Worm (Caenorhabditis elegans) whole organism, young adult: Measurements from ENCODE around the gene rps-16.

ENCODE experiments used
- B0035.1 ChIP-seq: sonication (generic microtip); optimal IDR thresholded peaks from 2 replicates; lab custom pipeline; 2016; ENCODE audit warnings: missing genetic modification characterization, mild to moderate bottlenecking, missing compliant biosample characterization, missing genotype, missing genetic modification reagents
- C17E4.6 ChIP-seq: fragments of 200-800 bp; sonication (Bioruptor generic); IDR thresholded peaks from 2 replicates; pipeline ENCODE4 v1.3.6; 2022; ENCODE audit warnings: missing genetic modification reagents, missing genetic modification characterization, missing compliant biosample characterization
- F22D6.2 ChIP-seq: sonication (generic microtip); optimal IDR thresholded peaks from 2 replicates; lab custom pipeline; 2016; ENCODE audit warnings: mild to moderate bottlenecking, missing genetic modification characterization, missing compliant biosample characterization
- F33H1.4 ChIP-seq: fragments of 200-800 bp; sonication (Bioruptor generic); IDR thresholded peaks from 2 replicates; pipeline ENCODE4 v1.3.6; 2022; ENCODE audit warnings: missing genetic modification reagents, missing genetic modification characterization, missing compliant biosample characterization
- F39B2.1 ChIP-seq: fragments of 200-800 bp; sonication (Bioruptor generic); IDR thresholded peaks from 2 replicates; pipeline ENCODE4 v1.3.6; 2022; ENCODE audit warnings: missing genetic modification reagents, missing genetic modification characterization, missing compliant biosample characterization
- T07F8.4 ChIP-seq: sonication (generic microtip); optimal IDR thresholded peaks from 2 replicates; lab custom pipeline; 2016; ENCODE audit warnings: mild to moderate bottlenecking, missing genetic modification characterization, moderate library complexity, missing compliant biosample characterization
- Y67H2A.10 ChIP-seq: fragments of 200-800 bp; sonication (Bioruptor generic); conservative IDR thresholded peaks from 2 replicates; pipeline ENCODE4 v1.3.6; 2022; ENCODE audit warnings: missing genetic modification reagents, missing genetic modification characterization, missing compliant biosample characterization
- aptf-2 ChIP-seq: fragments of 200-800 bp; sonication (Bioruptor generic); conservative IDR thresholded peaks from 2 replicates; pipeline ENCODE4 v1.3.6; 2022; ENCODE audit warnings: missing genetic modification reagents, missing genetic modification characterization, missing compliant biosample characterization
- bed-1 ChIP-seq: fragments of 200-800 bp; sonication (Bioruptor generic); IDR thresholded peaks from 2 replicates; pipeline ENCODE4 v1.3.6; 2022; ENCODE audit warnings: missing genetic modification reagents, missing genetic modification characterization, missing compliant biosample characterization
- cebp-2 ChIP-seq: fragments of 200-800 bp; sonication (Bioruptor generic); IDR thresholded peaks from 2 replicates; pipeline ENCODE4 v1.3.6; 2022; ENCODE audit warnings: missing genetic modification characterization, missing compliant biosample characterization
- ceh-100 ChIP-seq: fragments of 200-800 bp; sonication (Bioruptor generic); IDR thresholded peaks from 2 replicates; pipeline ENCODE4 v1.3.6; 2022; ENCODE audit warnings: missing genetic modification reagents, missing genetic modification characterization, missing compliant biosample characterization
- ceh-79 ChIP-seq: sonication (generic microtip); optimal IDR thresholded peaks from 2 replicates; lab custom pipeline; 2017; ENCODE audit warnings: mild to moderate bottlenecking, missing genetic modification characterization, missing compliant biosample characterization
- die-1 ChIP-seq: sonication (generic microtip); optimal IDR thresholded peaks from 2 replicates; lab custom pipeline; 2016; ENCODE audit warnings: missing genotype, mild to moderate bottlenecking, missing genetic modification characterization, missing compliant biosample characterization
- dox-1 ChIP-seq: fragments of 200-800 bp; sonication (Bioruptor generic); IDR thresholded peaks from 2 replicates; pipeline ENCODE4 v1.3.6; 2022; ENCODE audit warnings: missing genetic modification reagents, missing genetic modification characterization, missing compliant biosample characterization
- dpl-1 ChIP-seq: fragments of 150-350 bp; optimal IDR thresholded peaks from 2 replicates; lab custom pipeline; 2014; ENCODE audit warnings: missing biosample characterization, missing genetic modification reagents, missing genetic modification characterization
- egl-18 ChIP-seq: fragments of 200-800 bp; sonication (Bioruptor generic); IDR thresholded peaks from 2 replicates; pipeline ENCODE4 v1.3.6; 2022; ENCODE audit warnings: missing genetic modification reagents, missing genetic modification characterization, missing compliant biosample characterization
- ets-4 ChIP-seq: fragments of 200-800 bp; sonication (Bioruptor generic); optimal IDR thresholded peaks from 2 replicates; lab custom pipeline; 2018; ENCODE audit warnings: mild to moderate bottlenecking, missing genetic modification characterization, missing compliant biosample characterization
- hsf-1 ChIP-seq: fragments of 200-800 bp; sonication (Bioruptor generic); IDR thresholded peaks from 2 replicates; pipeline ENCODE4 v1.3.6; 2022; ENCODE audit warnings: missing genetic modification reagents, missing genetic modification characterization, missing compliant biosample characterization
- lag-1 ChIP-seq: fragments of 200-800 bp; sonication (Bioruptor generic); IDR thresholded peaks from 2 replicates; pipeline ENCODE4 v1.3.6; 2022; ENCODE audit warnings: missing genetic modification reagents, missing genetic modification characterization, missing compliant biosample characterization
- let-607 ChIP-seq, 2 experiments: fragments of 200-800 bp in 1 of 2; sonication (Bioruptor generic) in 1 of 2; sonication (generic microtip) in 1 of 2; optimal IDR thresholded peaks; 2 replicates each; lab custom pipeline; 2016 to 2018; ENCODE audit warnings: mild to moderate bottlenecking in 2 of 2, missing compliant biosample characterization in 2 of 2, missing genetic modification characterization in 2 of 2, moderate library complexity in 2 of 2, missing genotype in 1 of 2
- lin-26 ChIP-seq: fragments of 200-800 bp; sonication (Bioruptor generic); IDR thresholded peaks from 2 replicates; pipeline ENCODE4 v1.3.6; 2022; ENCODE audit warnings: missing genetic modification reagents, missing genetic modification characterization, missing compliant biosample characterization
- lin-35 ChIP-seq, 3 experiments: fragments of 150-350 bp in 2 of 3; sonication (generic microtip) in 1 of 3; optimal IDR thresholded peaks; 2 replicates each; lab custom pipeline; 2014 to 2018; ENCODE audit warnings: missing biosample characterization in 3 of 3, missing genetic modification characterization in 3 of 3, missing genetic modification reagents in 3 of 3
- lsl-1 ChIP-seq: fragments of 200-800 bp; sonication (Bioruptor generic); optimal IDR thresholded peaks from 2 replicates; lab custom pipeline; 2018; ENCODE audit warnings: mild to moderate bottlenecking, missing genetic modification characterization, moderate library complexity, missing compliant biosample characterization
- lsy-27 ChIP-seq: sonication (generic microtip); optimal IDR thresholded peaks from 2 replicates; lab custom pipeline; 2017; ENCODE audit warnings: missing genetic modification characterization, mild to moderate bottlenecking, missing compliant biosample characterization, antibody characterized with exemption, missing genotype, borderline replicate concordance; ENCODE audit not compliant: insufficient read depth
- madf-3 ChIP-seq: fragments of 200-800 bp; sonication (Bioruptor generic); IDR thresholded peaks from 2 replicates; pipeline ENCODE4 v1.3.6; 2022; ENCODE audit warnings: missing genetic modification reagents, missing genetic modification characterization, missing compliant biosample characterization
- mel-28 ChIP-seq: sonication (generic microtip); optimal IDR thresholded peaks from 2 replicates; lab custom pipeline; 2016; ENCODE audit warnings: borderline replicate concordance, mild to moderate bottlenecking, missing genetic modification characterization, missing compliant biosample characterization
- mes-4 ChIP-seq: sonication (generic microtip); optimal IDR thresholded peaks from 2 replicates; lab custom pipeline; 2016; ENCODE audit warnings: missing genotype, missing genetic modification characterization, missing compliant biosample characterization
- nfya-2 ChIP-seq: fragments of 200-800 bp; sonication (Bioruptor generic); IDR thresholded peaks from 2 replicates; pipeline ENCODE4 v1.3.6; 2022; ENCODE audit warnings: missing genetic modification reagents, missing genetic modification characterization, missing compliant biosample characterization
- nhr-80 ChIP-seq: sonication (generic microtip); optimal IDR thresholded peaks from 2 replicates; lab custom pipeline; 2016; ENCODE audit warnings: missing genetic modification characterization, missing compliant biosample characterization
- pbrm-1 ChIP-seq: fragments of 200-800 bp; sonication (Bioruptor generic); IDR thresholded peaks from 2 replicates; pipeline ENCODE4 v1.3.6; 2022; ENCODE audit warnings: missing genetic modification reagents, missing genetic modification characterization, missing compliant biosample characterization
- rec-8 ChIP-seq, 2 experiments: sonication (generic microtip); optimal IDR thresholded peaks; 2 replicates each; lab custom pipeline; 2016; ENCODE audit warnings: mild to moderate bottlenecking in 2 of 2, missing genetic modification characterization in 2 of 2, missing genetic modification reagents in 2 of 2, missing genotype in 2 of 2, missing biosample characterization in 1 of 2, missing compliant biosample characterization in 1 of 2, moderate library complexity in 1 of 2
- rpc-1 ChIP-seq, 2 experiments: fragments of 150-350 bp in 1 of 2; sonication (generic microtip) in 1 of 2; optimal IDR thresholded peaks; 2 replicates each; lab custom pipeline; 2014 to 2018; ENCODE audit warnings: missing biosample characterization in 1 of 2, missing genetic modification characterization in 1 of 2, missing genetic modification reagents in 1 of 2, missing genotype in 1 of 2
- sdz-38 ChIP-seq: sonication (generic microtip); optimal IDR thresholded peaks from 2 replicates; lab custom pipeline; 2016; ENCODE audit warnings: missing genotype, missing genetic modification characterization, missing compliant biosample characterization
- snpc-1.1 ChIP-seq: sonication (generic microtip); optimal IDR thresholded peaks from 2 replicates; lab custom pipeline; 2017; ENCODE audit warnings: missing genetic modification characterization, mild to moderate bottlenecking, missing compliant biosample characterization, antibody characterized with exemption, moderate library complexity, missing genotype, missing genetic modification reagents; ENCODE audit not compliant: insufficient read depth
- snpc-1.3 ChIP-seq: sonication (generic microtip); optimal IDR thresholded peaks from 2 replicates; lab custom pipeline; 2017; ENCODE audit warnings: missing genetic modification characterization, mild to moderate bottlenecking, missing compliant biosample characterization, antibody characterized with exemption, moderate library complexity, missing genotype, missing genetic modification reagents; ENCODE audit not compliant: insufficient read depth
- snpc-4 ChIP-seq, 5 experiments: fragments of 150-350 bp in 1 of 5; sonication (generic microtip) in 4 of 5; optimal IDR thresholded peaks; 2 replicates each; lab custom pipeline; 2014 to 2018; ENCODE audit warnings: missing genetic modification characterization in 5 of 5, missing biosample characterization in 3 of 5, antibody characterized with exemption in 2 of 5, mild to moderate bottlenecking in 2 of 5, missing compliant biosample characterization in 2 of 5, missing genotype in 2 of 5, moderate library complexity in 2 of 5, missing genetic modification reagents in 1 of 5
- tbx-9 ChIP-seq: sonication (generic microtip); optimal IDR thresholded peaks from 2 replicates; lab custom pipeline; 2016; ENCODE audit warnings: borderline replicate concordance, missing genetic modification characterization, inconsistent platforms, missing compliant biosample characterization
- unc-62 ChIP-seq: fragments of 150-350 bp; optimal IDR thresholded peaks from 2 replicates; lab custom pipeline; 2014; ENCODE audit warnings: missing biosample characterization, missing genetic modification reagents, missing genetic modification characterization
- xnd-1 ChIP-seq: sonication (generic microtip); optimal IDR thresholded peaks from 2 replicates; lab custom pipeline; 2016; ENCODE audit warnings: missing genotype, missing genetic modification reagents, missing genetic modification characterization, missing compliant biosample characterization
- zim-3 ChIP-seq: sonication (generic microtip); optimal IDR thresholded peaks from 2 replicates; lab custom pipeline; 2017; ENCODE audit warnings: mild to moderate bottlenecking, missing genetic modification characterization, moderate library complexity, missing compliant biosample characterization
- ztf-18 ChIP-seq: sonication (generic microtip); optimal IDR thresholded peaks from 2 replicates; lab custom pipeline; 2016; ENCODE audit warnings: missing genotype, mild to moderate bottlenecking, missing genetic modification characterization, missing compliant biosample characterization
- ztf-22 ChIP-seq: fragments of 200-800 bp; sonication (Bioruptor generic); optimal IDR thresholded peaks from 2 replicates; lab custom pipeline; 2018; ENCODE audit warnings: mild to moderate bottlenecking, missing genetic modification characterization, moderate library complexity, missing compliant biosample characterization
- ztf-25 ChIP-seq: fragments of 200-800 bp; sonication (Bioruptor generic); IDR thresholded peaks from 2 replicates; pipeline ENCODE4 v1.3.6; 2022; ENCODE audit warnings: missing genetic modification reagents, missing genetic modification characterization, missing compliant biosample characterization
- ztf-28 ChIP-seq: fragments of 200-800 bp; sonication (Bioruptor generic); IDR thresholded peaks from 2 replicates; pipeline ENCODE4 v1.3.6; 2022; ENCODE audit warnings: missing genetic modification reagents, missing genetic modification characterization, missing compliant biosample characterization

Gene rps-16

ce11 chrV:14993620-14994019 is 6.7 kb downstream of the rps-16 start, which contains the start of gene fil-1:
fil-1 (plus strand) TSS chrV:14993838.
- no peak for TF ChIP-seq sdz-38 (tag; lab: Kevin White, UChicago)
- no peak for TF ChIP-seq die-1
- TF ChIP-seq rpc-1 (optimal IDR thresholded peaks at IDR 0.05; lab: Kevin White, UChicago): no peak
- no peak for TF ChIP-seq rpc-1 (tag; optimal IDR thresholded peaks at IDR 0.05; lab: Kevin White, UChicago)
- TF ChIP-seq ztf-25 (GFP tag; lab: Robert Waterston, UW): no peak
- TF ChIP-seq nhr-80 (tag; lab: Kevin White, UChicago): peak; percentile 22
- TF ChIP-seq pbrm-1 (GFP tag; lab: Robert Waterston, UW): no peak
- TF ChIP-seq ztf-28: no peak

DNA sequence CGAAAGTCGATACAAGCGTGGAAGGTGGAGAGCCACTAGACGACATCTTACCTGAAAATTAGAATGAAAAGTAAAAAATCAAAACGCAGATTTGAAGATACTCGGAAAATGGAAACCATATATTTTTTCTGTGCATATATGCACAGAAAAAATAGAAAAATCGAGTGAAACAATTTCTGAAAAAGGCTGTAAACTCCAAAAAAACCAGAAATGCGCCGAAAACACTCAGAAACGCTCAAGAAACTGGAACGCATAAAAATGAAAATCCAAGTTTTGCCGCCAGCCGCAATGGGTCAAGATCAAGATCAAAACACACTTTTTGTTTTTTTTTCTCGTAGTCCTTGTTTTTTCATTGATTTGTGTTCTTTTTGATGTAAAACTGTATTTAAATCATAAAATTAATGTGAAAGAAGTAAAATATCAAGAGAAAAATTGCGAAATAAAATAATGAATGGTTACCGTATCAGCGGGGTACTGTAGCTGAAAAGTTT is 7.7 kb downstream of the rps-16 start, which contains the start of gene T01C3.3:
Gene T01C3.3 (minus strand): TSS at position 51 of the 491 bp plus-strand sequence.
- no peak for TF ChIP-seq mel-28
- TF ChIP-seq C17E4.6: 0 out of 2 replicates have a peak, but pooled peaks have one; percentile 34
- no peak for TF ChIP-seq mes-4 (tag; lab: Kevin White, UChicago)
- TF ChIP-seq B0035.1 (tag; lab: Kevin White, UChicago): no peak
- no peak for TF ChIP-seq snpc-1.1 (tag; lab: Kevin White, UChicago)
- no peak for TF ChIP-seq zim-3 (tag; lab: Kevin White, UChicago)
- no peak for TF ChIP-seq Y67H2A.10 (GFP tag; lab: Robert Waterston, UW)
- no peak for TF ChIP-seq T07F8.4 (tag; lab: Kevin White, UChicago)
- TF ChIP-seq F39B2.1 (GFP tag; lab: Robert Waterston, UW): no peak
- 0 out of 2 replicates have a peak, but pooled peaks have one; percentile 32 for TF ChIP-seq ceh-100
- no peak for TF ChIP-seq aptf-2 (GFP tag; lab: Robert Waterston, UW)
- TF ChIP-seq dox-1 (GFP tag; lab: Robert Waterston, UW): peak; percentile 57
- TF ChIP-seq lsy-27: no peak
- no peak for TF ChIP-seq die-1
- TF ChIP-seq lsl-1 (GFP tag; lab: Kevin White, UChicago): peak; percentile 91
- TF ChIP-seq lag-1: no peak
- TF ChIP-seq xnd-1 (tag; lab: Kevin White, UChicago): peak; percentile 91
- TF ChIP-seq let-607 (tag; optimal IDR thresholded peaks at IDR 0.05; lab: Kevin White, UChicago): no peak
- TF ChIP-seq unc-62 (GFP tag; lab: Kevin White, UChicago): no peak
- TF ChIP-seq ztf-22 (GFP tag; lab: Kevin White, UChicago): no peak
- TF ChIP-seq ztf-18 (tag; lab: Kevin White, UChicago): no peak
- no peak for TF ChIP-seq cebp-2 (GFP tag; lab: Robert Waterston, UW)
- no peak for TF ChIP-seq ets-4 (GFP tag; lab: Kevin White, UChicago)
- peak; percentile 22 for TF ChIP-seq snpc-4 (GFP tag; optimal IDR thresholded peaks at IDR 0.05; lab: Kevin White, UChicago)
- peak in 1 of 4 experiments; percentile 10 for TF ChIP-seq snpc-4 (tag; optimal IDR thresholded peaks at IDR 0.05; lab: Kevin White, UChicago)
- peak; percentile 78 for TF ChIP-seq F33H1.4 (GFP tag; lab: Robert Waterston, UW)
- TF ChIP-seq bed-1: no peak
- no peak for TF ChIP-seq ceh-79
- no peak for TF ChIP-seq egl-18 (GFP tag; lab: Robert Waterston, UW)
- no peak for TF ChIP-seq nfya-2 (GFP tag; lab: Robert Waterston, UW)
- no peak for TF ChIP-seq tbx-9 (tag; lab: Kevin White, UChicago)
- TF ChIP-seq rec-8 (tag; optimal IDR thresholded peaks at IDR 0.05; lab: Kevin White, UChicago): no peak
- no peak for TF ChIP-seq F22D6.2 (tag; lab: Kevin White, UChicago)
- peak in 1 of 3 experiments; percentile 59 for TF ChIP-seq lin-35 (GFP tag; optimal IDR thresholded peaks at IDR 0.05; lab: Kevin White, UChicago)
- peak; percentile 13 for TF ChIP-seq snpc-1.3 (tag; lab: Kevin White, UChicago)
- peak; percentile 86 for TF ChIP-seq hsf-1
- TF ChIP-seq madf-3 (GFP tag; lab: Robert Waterston, UW): peak; percentile 78; the same call in 1 of the 2 replicates
- peak; percentile 93 for TF ChIP-seq dpl-1 (GFP tag; lab: Kevin White, UChicago)
- TF ChIP-seq pbrm-1 (GFP tag; lab: Robert Waterston, UW): 0 out of 2 replicates have a peak, but pooled peaks have one; percentile 35
- TF ChIP-seq lin-26 (GFP tag; lab: Robert Waterston, UW): no peak
